Fruit fly (Drosophila melanogaster): ENCODE measurements around the gene Marcal1.

- TF ChIP-seq CTCF (optimal IDR thresholded peaks at IDR 0.05), result no peak
- no peak for TF ChIP-seq CG8478 (optimal IDR thresholded peaks at IDR 0.05)
Measured at dm6 chr2L:5004677-5005463, 49.6 kb downstream of the Marcal1 start.

Data from S2 (cell line).